Fruit fly (Drosophila melanogaster): ENCODE results near the gene CG3038.

dm6 chrX:293254-293653 lies 47.6 kb upstream of the CG3038 start:
- no peak for TF ChIP-seq fd96Ca (GFP tag; IDR thresholded peaks at IDR 0.05)
- TF ChIP-seq EcR (GFP tag; optimal IDR thresholded peaks at IDR 0.05): no peak
- TF ChIP-seq CG13204 (GFP tag; optimal IDR thresholded peaks at IDR 0.05): no peak
- TF ChIP-seq gl (tag; optimal IDR thresholded peaks at IDR 0.05): no peak
- TF ChIP-seq CG32121 (GFP tag; IDR thresholded peaks at IDR 0.05): 0 out of 2 replicates have a peak, but pooled peaks have one; percentile 39
- no peak for TF ChIP-seq D1 (tag; optimal IDR thresholded peaks at IDR 0.05)
- TF ChIP-seq Snoo (tag; optimal IDR thresholded peaks at IDR 0.05): no peak
- no peak for TF ChIP-seq CG17806 (tag; optimal IDR thresholded peaks at IDR 0.05)
